Worm (Caenorhabditis elegans) whole organism, L2 larva: ENCODE results near the gene M02D8.2.

Experiments used
- C34F6.9 ChIP-seq: fragments of 150-350 bp; optimal IDR thresholded peaks from 2 replicates; lab custom pipeline; 2014; ENCODE audit warnings: missing biosample characterization, missing genetic modification characterization
- F13H6.1 ChIP-seq: sonication (generic microtip); optimal IDR thresholded peaks from 2 replicates; lab custom pipeline; 2016; ENCODE audit warnings: missing genetic modification characterization, missing compliant biosample characterization
- R02D3.7 ChIP-seq: fragments of 150-350 bp; optimal IDR thresholded peaks from 2 replicates; lab custom pipeline; 2014; ENCODE audit warnings: missing biosample characterization, missing genetic modification characterization
- ZK546.5 ChIP-seq: sonication (generic microtip); optimal IDR thresholded peaks from 2 replicates; lab custom pipeline; 2017; ENCODE audit warnings: missing biosample characterization, missing genetic modification characterization
- alr-1 ChIP-seq: fragments of 150-350 bp; optimal IDR thresholded peaks from 2 replicates; lab custom pipeline; 2014; ENCODE audit warnings: missing biosample characterization, missing genetic modification characterization
- aly-2 ChIP-seq: fragments of 150-350 bp; optimal IDR thresholded peaks from 2 replicates; lab custom pipeline; 2014; ENCODE audit warnings: missing biosample characterization, missing genetic modification characterization
- ama-1 ChIP-seq: fragments of 150-350 bp; optimal IDR thresholded peaks from 2 replicates; lab custom pipeline; 2018; ENCODE audit warnings: inconsistent platforms
- blmp-1 ChIP-seq: sonication (generic microtip); optimal IDR thresholded peaks from 2 replicates; lab custom pipeline; 2017; ENCODE audit warnings: missing genetic modification characterization, mild to moderate bottlenecking, missing compliant biosample characterization, antibody characterized with exemption, moderate library complexity; ENCODE audit not compliant: insufficient read depth
- ceh-16 ChIP-seq: fragments of 150-350 bp; optimal IDR thresholded peaks from 2 replicates; lab custom pipeline; 2014; ENCODE audit warnings: missing biosample characterization, missing genetic modification characterization
- ceh-82 ChIP-seq: fragments of 150-350 bp; optimal IDR thresholded peaks from 2 replicates; lab custom pipeline; 2014; ENCODE audit warnings: missing biosample characterization, missing genetic modification characterization
- crh-2 ChIP-seq: sonication (generic microtip); optimal IDR thresholded peaks from 2 replicates; lab custom pipeline; 2017; ENCODE audit warnings: missing biosample characterization, missing genetic modification characterization
- dmd-4 ChIP-seq: sonication (generic microtip); optimal IDR thresholded peaks from 2 replicates; lab custom pipeline; 2017; ENCODE audit warnings: missing biosample characterization, missing genetic modification characterization
- egl-27 ChIP-seq: sonication (generic microtip); optimal IDR thresholded peaks from 3 replicates; lab custom pipeline; 2017; ENCODE audit warnings: missing biosample characterization, missing genetic modification reagents, missing genetic modification characterization
- elt-1 ChIP-seq: fragments of 150-350 bp; optimal IDR thresholded peaks from 2 replicates; lab custom pipeline; 2014; ENCODE audit warnings: missing biosample characterization, missing genetic modification characterization
- elt-3 ChIP-seq: sonication (generic microtip); optimal IDR thresholded peaks from 2 replicates; lab custom pipeline; 2017; ENCODE audit warnings: missing biosample characterization, missing genetic modification characterization
- fos-1 ChIP-seq: fragments of 150-350 bp; optimal IDR thresholded peaks from 2 replicates; lab custom pipeline; 2014; ENCODE audit warnings: missing biosample characterization, missing genetic modification characterization
- gmeb-1 ChIP-seq: fragments of 150-350 bp; optimal IDR thresholded peaks from 2 replicates; lab custom pipeline; 2014; ENCODE audit warnings: missing biosample characterization, missing genetic modification characterization
- lin-11 ChIP-seq: fragments of 150-350 bp; sonication (generic microtip); optimal IDR thresholded peaks from 2 replicates; lab custom pipeline; 2014; ENCODE audit warnings: missing biosample characterization, missing genetic modification characterization, inconsistent platforms, mixed read lengths
- lin-13 ChIP-seq: fragments of 150-350 bp; optimal IDR thresholded peaks from 2 replicates; lab custom pipeline; 2014; ENCODE audit warnings: missing biosample characterization, missing genetic modification reagents, missing genetic modification characterization
- lin-39 ChIP-seq: fragments of 150-350 bp; optimal IDR thresholded peaks from 2 replicates; lab custom pipeline; 2014; ENCODE audit warnings: missing biosample characterization, missing genetic modification reagents, missing genetic modification characterization
- lsy-2 ChIP-seq, 2 experiments: fragments of 150-350 bp in 1 of 2; sonication (generic microtip) in 1 of 2; optimal IDR thresholded peaks; 2 replicates each; lab custom pipeline; 2014 to 2017; ENCODE audit warnings: missing biosample characterization in 2 of 2, missing genetic modification characterization in 2 of 2
- mab-5 ChIP-seq: fragments of 150-350 bp; optimal IDR thresholded peaks from 2 replicates; lab custom pipeline; 2014; ENCODE audit warnings: missing biosample characterization, missing genetic modification characterization
- mbf-1 ChIP-seq: sonication (generic microtip); optimal IDR thresholded peaks from 2 replicates; lab custom pipeline; 2017; ENCODE audit warnings: missing biosample characterization, missing genetic modification characterization
- mdl-1 ChIP-seq, 2 experiments: fragments of 150-350 bp in 1 of 2; sonication (generic microtip) in 1 of 2; optimal IDR thresholded peaks; 2 replicates each; lab custom pipeline; 2017; ENCODE audit warnings: missing biosample characterization in 2 of 2, missing genetic modification characterization in 2 of 2
- nhr-10 ChIP-seq: sonication (generic microtip); optimal IDR thresholded peaks from 2 replicates; lab custom pipeline; 2017; ENCODE audit warnings: missing biosample characterization, missing genetic modification characterization
- nhr-11 ChIP-seq: fragments of 150-350 bp; optimal IDR thresholded peaks from 2 replicates; lab custom pipeline; 2014; ENCODE audit warnings: missing biosample characterization, missing genetic modification characterization
- nhr-12 ChIP-seq: fragments of 150-350 bp; optimal IDR thresholded peaks from 2 replicates; lab custom pipeline; 2014; ENCODE audit warnings: missing biosample characterization, missing genetic modification characterization
- nhr-129 ChIP-seq: fragments of 150-350 bp; optimal IDR thresholded peaks from 2 replicates; lab custom pipeline; 2014; ENCODE audit warnings: missing biosample characterization, missing genetic modification characterization
- nhr-21 ChIP-seq: fragments of 150-350 bp; optimal IDR thresholded peaks from 2 replicates; lab custom pipeline; 2014; ENCODE audit warnings: missing biosample characterization, missing genetic modification characterization
- nhr-23 ChIP-seq: fragments of 150-350 bp; optimal IDR thresholded peaks from 2 replicates; lab custom pipeline; 2014; ENCODE audit warnings: missing biosample characterization, missing genetic modification reagents, missing genetic modification characterization
- nhr-237 ChIP-seq: fragments of 150-350 bp; optimal IDR thresholded peaks from 2 replicates; lab custom pipeline; 2014; ENCODE audit warnings: missing biosample characterization, missing genetic modification characterization
- nhr-25 ChIP-seq: fragments of 150-350 bp; sonication (generic microtip); optimal IDR thresholded peaks from 3 replicates; lab custom pipeline; 2014; ENCODE audit warnings: missing biosample characterization, missing genetic modification characterization
- nhr-6 ChIP-seq: fragments of 150-350 bp; optimal IDR thresholded peaks from 2 replicates; lab custom pipeline; 2014; ENCODE audit warnings: missing biosample characterization, missing genetic modification characterization
- nhr-77 ChIP-seq: fragments of 150-350 bp; optimal IDR thresholded peaks from 2 replicates; lab custom pipeline; 2014; ENCODE audit warnings: missing biosample characterization, missing genetic modification characterization
- peb-1 ChIP-seq: fragments of 150-350 bp; optimal IDR thresholded peaks from 2 replicates; lab custom pipeline; 2014; ENCODE audit warnings: missing biosample characterization, missing genetic modification characterization
- sem-4 ChIP-seq: fragments of 150-350 bp; optimal IDR thresholded peaks from 2 replicates; lab custom pipeline; 2014; ENCODE audit warnings: missing biosample characterization, missing genetic modification reagents, missing genetic modification characterization
- skn-1 ChIP-seq: sonication (generic microtip); optimal IDR thresholded peaks from 2 replicates; lab custom pipeline; 2017; ENCODE audit warnings: missing biosample characterization, missing genetic modification characterization
- sma-3 ChIP-seq: sonication (generic microtip); optimal IDR thresholded peaks from 2 replicates; lab custom pipeline; 2016; ENCODE audit warnings: missing genetic modification reagents, missing genetic modification characterization, missing compliant biosample characterization
- sma-9 ChIP-seq, 2 experiments: fragments of 150-350 bp in 1 of 2; sonication (generic microtip) in 1 of 2; optimal IDR thresholded peaks; 2 replicates each; lab custom pipeline; 2014 to 2016; ENCODE audit warnings: missing genetic modification characterization in 2 of 2, mild to moderate bottlenecking in 1 of 2, missing biosample characterization in 1 of 2, missing compliant biosample characterization in 1 of 2, missing genetic modification reagents in 1 of 2, moderate library complexity in 1 of 2
- snpc-4 ChIP-seq: fragments of 150-350 bp; optimal IDR thresholded peaks from 2 replicates; lab custom pipeline; 2014; ENCODE audit warnings: missing biosample characterization, missing genetic modification characterization
- unc-39 ChIP-seq: fragments of 150-350 bp; optimal IDR thresholded peaks from 2 replicates; lab custom pipeline; 2014; ENCODE audit warnings: missing biosample characterization, missing genetic modification characterization
- unc-55 ChIP-seq: fragments of 150-350 bp; sonication (generic microtip); optimal IDR thresholded peaks from 3 replicates; lab custom pipeline; 2014; ENCODE audit warnings: missing biosample characterization, missing genetic modification reagents, missing genetic modification characterization
- unc-62 ChIP-seq: fragments of 150-350 bp; optimal IDR thresholded peaks from 2 replicates; lab custom pipeline; 2014; ENCODE audit warnings: missing biosample characterization, missing genetic modification reagents, missing genetic modification characterization
- zag-1 ChIP-seq: fragments of 150-350 bp; optimal IDR thresholded peaks from 2 replicates; lab custom pipeline; 2014; ENCODE audit warnings: missing biosample characterization, missing genetic modification characterization
- ztf-1 ChIP-seq: fragments of 200-800 bp; sonication (Bioruptor generic); conservative IDR thresholded peaks from 2 replicates; pipeline ENCODE4 v1.3.6; 2022; ENCODE audit warnings: missing genetic modification characterization, missing compliant biosample characterization
- ztf-11 ChIP-seq: sonication (generic microtip); optimal IDR thresholded peaks from 2 replicates; lab custom pipeline; 2017; ENCODE audit warnings: missing biosample characterization, missing genetic modification characterization
- ztf-4 ChIP-seq: fragments of 150-350 bp; optimal IDR thresholded peaks from 2 replicates; lab custom pipeline; 2014; ENCODE audit warnings: missing biosample characterization, missing genetic modification characterization

Gene M02D8.2

ce11 chrX:8745524-8745923 lies 6.1 kb downstream of the M02D8.2 start:
- TF ChIP-seq skn-1 (tag; lab: Kevin White, UChicago) (no peak), ztf-11 (tag; lab: Kevin White, UChicago) (no peak), ama-1 (lab: Kevin White, UChicago) (no peak), egl-27 (no peak), fos-1 (no peak), mab-5 (tag; lab: Kevin White, UChicago) (no peak), nhr-25 (no peak), lin-13 (GFP tag; lab: Kevin White, UChicago) (no peak), lin-39 (tag; lab: Kevin White, UChicago) (no peak)

- TF ChIP-seq alr-1 (tag; lab: Kevin White, UChicago) = no peak
- TF ChIP-seq snpc-4 (tag; lab: Kevin White, UChicago) = no peak
- peak; percentile 93 for TF ChIP-seq fos-1
- no peak for TF ChIP-seq nhr-23 (tag; lab: Kevin White, UChicago)
- no peak for TF ChIP-seq unc-55 (GFP tag; lab: Kevin White, UChicago)
- TF ChIP-seq nhr-25 = no peak
- TF ChIP-seq ceh-82 (tag; lab: Kevin White, UChicago) = no peak
- TF ChIP-seq elt-1 = no peak
- TF ChIP-seq nhr-77 = no peak
- no peak for TF ChIP-seq nhr-237 (tag; lab: Kevin White, UChicago)
- no peak for TF ChIP-seq skn-1 (tag; lab: Kevin White, UChicago)
- TF ChIP-seq crh-2 (tag; lab: Kevin White, UChicago) = peak; percentile 49
- no peak for TF ChIP-seq ceh-16
- TF ChIP-seq blmp-1 (tag; lab: Kevin White, UChicago) = no peak
- no peak for TF ChIP-seq zag-1
- no peak for TF ChIP-seq R02D3.7 (tag; lab: Kevin White, UChicago)
- TF ChIP-seq gmeb-1 (tag; lab: Kevin White, UChicago) = peak; percentile 49
- no peak for TF ChIP-seq nhr-6 (tag; lab: Kevin White, UChicago)
- no peak for TF ChIP-seq lsy-2 (tag; optimal IDR thresholded peaks at IDR 0.05; lab: Kevin White, UChicago)
- TF ChIP-seq sma-9 (GFP tag; optimal IDR thresholded peaks at IDR 0.05; lab: Kevin White, UChicago) = peak; percentile 94
- TF ChIP-seq sma-9 (tag; optimal IDR thresholded peaks at IDR 0.05; lab: Kevin White, UChicago) = no peak
- peak; percentile 33 for TF ChIP-seq sma-3 (GFP tag; lab: Kevin White, UChicago)
- no peak for TF ChIP-seq mbf-1 (tag; lab: Kevin White, UChicago)
- TF ChIP-seq ZK546.5 (tag; lab: Kevin White, UChicago) = no peak
- no peak for TF ChIP-seq nhr-11 (tag; lab: Kevin White, UChicago)
- no peak for TF ChIP-seq ztf-1 (GFP tag; lab: Robert Waterston, UW)
- TF ChIP-seq egl-27 = no peak
- no peak for TF ChIP-seq ztf-4 (tag; lab: Kevin White, UChicago)
- TF ChIP-seq lin-39 (tag; lab: Kevin White, UChicago) = no peak
- TF ChIP-seq C34F6.9 (tag; lab: Kevin White, UChicago) = no peak
- no peak for TF ChIP-seq ama-1 (lab: Kevin White, UChicago)
- no peak for TF ChIP-seq unc-62 (GFP tag; lab: Kevin White, UChicago)
- peak; percentile 26 for TF ChIP-seq F13H6.1 (tag; lab: Kevin White, UChicago)
- no peak for TF ChIP-seq sem-4 (tag; lab: Kevin White, UChicago)
- no peak for TF ChIP-seq peb-1
- TF ChIP-seq nhr-10 (tag; lab: Kevin White, UChicago) = no peak
- no peak for TF ChIP-seq aly-2
- TF ChIP-seq mdl-1 (tag; optimal IDR thresholded peaks at IDR 0.05; lab: Kevin White, UChicago) = no peak
- no peak for TF ChIP-seq unc-39
- no peak for TF ChIP-seq dmd-4
- no peak for TF ChIP-seq lin-13 (GFP tag; lab: Kevin White, UChicago)
- TF ChIP-seq nhr-129 (tag; lab: Kevin White, UChicago) = peak; percentile 37
- TF ChIP-seq lin-11 (tag; lab: Kevin White, UChicago) = no peak
- no peak for TF ChIP-seq nhr-12 (tag; lab: Kevin White, UChicago)
- TF ChIP-seq nhr-21 (tag; lab: Kevin White, UChicago) = peak; percentile 23
- no peak for TF ChIP-seq elt-3 (tag; lab: Kevin White, UChicago)
- TF ChIP-seq, all 48 proteins: peak for 8
Measured at ce11 chrX:8750209-8750608, 10.7 kb downstream of the M02D8.2 start.
